Worm (Caenorhabditis elegans) whole organism, L2 larva: ENCODE results near the gene aman-2.

ENCODE experiments used
- aly-2 ChIP-seq: fragments of 150-350 bp; optimal IDR thresholded peaks from 2 replicates; lab custom pipeline; 2014; ENCODE audit warnings: missing biosample characterization, missing genetic modification characterization
- ama-1 ChIP-seq: fragments of 150-350 bp; optimal IDR thresholded peaks from 2 replicates; lab custom pipeline; 2018; ENCODE audit warnings: inconsistent platforms
- blmp-1 ChIP-seq: sonication (generic microtip); optimal IDR thresholded peaks from 2 replicates; lab custom pipeline; 2017; ENCODE audit warnings: missing genetic modification characterization, mild to moderate bottlenecking, missing compliant biosample characterization, antibody characterized with exemption, moderate library complexity; ENCODE audit not compliant: insufficient read depth
- dmd-4 ChIP-seq: sonication (generic microtip); optimal IDR thresholded peaks from 2 replicates; lab custom pipeline; 2017; ENCODE audit warnings: missing biosample characterization, missing genetic modification characterization
- elt-1 ChIP-seq: fragments of 150-350 bp; optimal IDR thresholded peaks from 2 replicates; lab custom pipeline; 2014; ENCODE audit warnings: missing biosample characterization, missing genetic modification characterization
- lin-13 ChIP-seq: fragments of 150-350 bp; optimal IDR thresholded peaks from 2 replicates; lab custom pipeline; 2014; ENCODE audit warnings: missing biosample characterization, missing genetic modification reagents, missing genetic modification characterization
- nhr-11 ChIP-seq: fragments of 150-350 bp; optimal IDR thresholded peaks from 2 replicates; lab custom pipeline; 2014; ENCODE audit warnings: missing biosample characterization, missing genetic modification characterization
- nhr-129 ChIP-seq: fragments of 150-350 bp; optimal IDR thresholded peaks from 2 replicates; lab custom pipeline; 2014; ENCODE audit warnings: missing biosample characterization, missing genetic modification characterization
- peb-1 ChIP-seq: fragments of 150-350 bp; optimal IDR thresholded peaks from 2 replicates; lab custom pipeline; 2014; ENCODE audit warnings: missing biosample characterization, missing genetic modification characterization
- unc-62 ChIP-seq: fragments of 150-350 bp; optimal IDR thresholded peaks from 2 replicates; lab custom pipeline; 2014; ENCODE audit warnings: missing biosample characterization, missing genetic modification reagents, missing genetic modification characterization
- ztf-11 ChIP-seq: sonication (generic microtip); optimal IDR thresholded peaks from 2 replicates; lab custom pipeline; 2017; ENCODE audit warnings: missing biosample characterization, missing genetic modification characterization

DNA sequence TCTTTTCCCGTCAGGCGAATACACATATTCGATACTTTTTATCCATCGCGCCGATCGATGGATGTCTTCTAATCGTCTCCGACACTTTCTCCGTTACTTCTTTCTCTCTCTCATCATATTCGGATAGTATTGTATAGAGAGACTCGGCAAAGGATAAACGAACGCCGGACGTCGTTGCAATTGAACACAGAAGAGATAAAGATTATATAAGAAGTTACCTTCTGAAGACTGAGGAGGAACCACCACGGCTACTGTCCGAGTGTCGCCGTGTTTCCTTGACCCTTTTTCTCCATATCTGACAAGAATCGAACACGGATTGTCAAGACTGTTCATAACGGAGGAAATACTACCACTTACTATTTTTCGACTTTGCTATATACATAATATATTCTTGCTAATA lies 33.9 kb downstream of the aman-2 start, which contains the start of gene sma-1:
- TF ChIP-seq peb-1 (tag; lab: Kevin White, UChicago) (no peak), blmp-1 (tag; lab: Kevin White, UChicago) (no peak), elt-1 (tag; lab: Kevin White, UChicago) (no peak), nhr-11 (no peak), ama-1 (lab: Kevin White, UChicago) (no peak), unc-62 (GFP tag; lab: Kevin White, UChicago) (no peak), nhr-129 (tag; lab: Kevin White, UChicago) (no peak), ztf-11 (tag; lab: Kevin White, UChicago) (no peak), aly-2 (tag; lab: Kevin White, UChicago) (no peak), lin-13 (no peak), dmd-4 (tag; lab: Kevin White, UChicago) (no peak)
